Worm (Caenorhabditis elegans) whole organism, young adult: ENCODE results near the gene srh-40.
"Not testable (repeated sequence)": the region's sequence is repeated elsewhere in the genome, so short reads cannot be mapped to it uniquely, and the experiment has no call there.

ENCODE experiments used
- B0261.1 ChIP-seq: sonication (generic microtip); optimal IDR thresholded peaks from 2 replicates; lab custom pipeline; 2016; ENCODE audit warnings: mild to moderate bottlenecking, missing genetic modification characterization, moderate library complexity, missing compliant biosample characterization
- C17E4.6 ChIP-seq: fragments of 200-800 bp; sonication (Bioruptor generic); IDR thresholded peaks from 2 replicates; pipeline ENCODE4 v1.3.6; 2022; ENCODE audit warnings: missing genetic modification reagents, missing genetic modification characterization, missing compliant biosample characterization
- D2030.7 ChIP-seq: fragments of 200-800 bp; sonication (Bioruptor generic); IDR thresholded peaks from 2 replicates; pipeline ENCODE4 v1.3.6; 2022; ENCODE audit warnings: missing genetic modification reagents, missing genetic modification characterization, missing compliant biosample characterization
- F23B12.7 ChIP-seq: sonication (generic microtip); optimal IDR thresholded peaks from 2 replicates; lab custom pipeline; 2017; ENCODE audit warnings: missing genetic modification characterization, mild to moderate bottlenecking, missing compliant biosample characterization, antibody characterized with exemption, moderate library complexity; ENCODE audit not compliant: insufficient read depth
- K11D2.4 ChIP-seq: fragments of 200-800 bp; sonication (Bioruptor generic); IDR thresholded peaks from 2 replicates; pipeline ENCODE4 v1.3.6; 2022; ENCODE audit warnings: missing genetic modification reagents, missing genetic modification characterization, missing compliant biosample characterization
- K12H6.12 ChIP-seq: fragments of 200-800 bp; sonication (Bioruptor generic); optimal IDR thresholded peaks from 2 replicates; lab custom pipeline; 2018; ENCODE audit warnings: mild to moderate bottlenecking, missing genetic modification characterization, missing compliant biosample characterization
- Y53G8AR.9 ChIP-seq: fragments of 200-800 bp; sonication (Bioruptor generic); conservative IDR thresholded peaks from 2 replicates; pipeline ENCODE4 v1.3.6; 2022; ENCODE audit warnings: missing genetic modification reagents, missing genetic modification characterization, missing compliant biosample characterization
- Y56A3A.18 ChIP-seq: fragments of 200-800 bp; sonication (Bioruptor generic); IDR thresholded peaks from 2 replicates; pipeline ENCODE4 v1.3.6; 2022; ENCODE audit warnings: missing genetic modification reagents, missing genetic modification characterization, missing compliant biosample characterization
- Y67H2A.10 ChIP-seq: fragments of 200-800 bp; sonication (Bioruptor generic); conservative IDR thresholded peaks from 2 replicates; pipeline ENCODE4 v1.3.6; 2022; ENCODE audit warnings: missing genetic modification reagents, missing genetic modification characterization, missing compliant biosample characterization
- aptf-3 ChIP-seq: fragments of 200-800 bp; sonication (Bioruptor generic); IDR thresholded peaks from 2 replicates; pipeline ENCODE4 v1.3.6; 2022; ENCODE audit warnings: missing genetic modification characterization, missing compliant biosample characterization
- athp-1 ChIP-seq: sonication (generic microtip); optimal IDR thresholded peaks from 2 replicates; lab custom pipeline; 2017; ENCODE audit warnings: mild to moderate bottlenecking, missing genetic modification characterization, missing compliant biosample characterization
- attf-3 ChIP-seq: fragments of 200-800 bp; sonication (Bioruptor generic); conservative IDR thresholded peaks from 2 replicates; pipeline ENCODE4 v1.3.6; 2022; ENCODE audit warnings: missing genetic modification reagents, missing genetic modification characterization, missing compliant biosample characterization
- attf-5 ChIP-seq: fragments of 200-800 bp; sonication (Bioruptor generic); optimal IDR thresholded peaks from 2 replicates; lab custom pipeline; 2018; ENCODE audit warnings: mild to moderate bottlenecking, missing genetic modification characterization, missing compliant biosample characterization
- bed-2 ChIP-seq: fragments of 200-800 bp; sonication (Bioruptor generic); IDR thresholded peaks from 2 replicates; pipeline ENCODE4 v1.3.6; 2022; ENCODE audit warnings: missing genetic modification reagents, missing genetic modification characterization, missing compliant biosample characterization
- cebp-2 ChIP-seq: fragments of 200-800 bp; sonication (Bioruptor generic); IDR thresholded peaks from 2 replicates; pipeline ENCODE4 v1.3.6; 2022; ENCODE audit warnings: missing genetic modification characterization, missing compliant biosample characterization
- ceh-100 ChIP-seq: fragments of 200-800 bp; sonication (Bioruptor generic); IDR thresholded peaks from 2 replicates; pipeline ENCODE4 v1.3.6; 2022; ENCODE audit warnings: missing genetic modification reagents, missing genetic modification characterization, missing compliant biosample characterization
- ceh-58 ChIP-seq: fragments of 200-800 bp; sonication (Bioruptor generic); IDR thresholded peaks from 2 replicates; pipeline ENCODE4 v1.3.6; 2022; ENCODE audit warnings: missing genetic modification characterization, missing compliant biosample characterization
- ceh-91 ChIP-seq: fragments of 200-800 bp; sonication (Bioruptor generic); IDR thresholded peaks from 2 replicates; pipeline ENCODE4 v1.3.6; 2022; ENCODE audit warnings: missing genetic modification reagents, missing genetic modification characterization, missing compliant biosample characterization
- egl-18 ChIP-seq: fragments of 200-800 bp; sonication (Bioruptor generic); IDR thresholded peaks from 2 replicates; pipeline ENCODE4 v1.3.6; 2022; ENCODE audit warnings: missing genetic modification reagents, missing genetic modification characterization, missing compliant biosample characterization
- egl-44 ChIP-seq: fragments of 200-800 bp; sonication (Bioruptor generic); IDR thresholded peaks from 2 replicates; pipeline ENCODE4 v1.3.6; 2022; ENCODE audit warnings: missing genetic modification reagents, missing genetic modification characterization, missing compliant biosample characterization
- egrh-3 ChIP-seq: fragments of 200-800 bp; sonication (Bioruptor generic); IDR thresholded peaks from 2 replicates; pipeline ENCODE4 v1.3.6; 2022; ENCODE audit warnings: missing genetic modification reagents, missing genetic modification characterization, missing compliant biosample characterization
- fkh-3 ChIP-seq: sonication (generic microtip); optimal IDR thresholded peaks from 2 replicates; lab custom pipeline; 2016; ENCODE audit warnings: mild to moderate bottlenecking, missing genetic modification characterization, missing compliant biosample characterization
- hmg-1.2 ChIP-seq: fragments of 200-800 bp; sonication (Bioruptor generic); IDR thresholded peaks from 2 replicates; pipeline ENCODE4 v1.3.6; 2022; ENCODE audit warnings: missing genetic modification reagents, missing genetic modification characterization, missing compliant biosample characterization
- hmg-20 ChIP-seq: fragments of 200-800 bp; sonication (Bioruptor generic); IDR thresholded peaks from 2 replicates; pipeline ENCODE4 v1.3.6; 2022; ENCODE audit warnings: missing genetic modification reagents, missing genetic modification characterization, missing compliant biosample characterization
- lag-1 ChIP-seq: fragments of 200-800 bp; sonication (Bioruptor generic); IDR thresholded peaks from 2 replicates; pipeline ENCODE4 v1.3.6; 2022; ENCODE audit warnings: missing genetic modification reagents, missing genetic modification characterization, missing compliant biosample characterization
- lin-35 ChIP-seq, 3 experiments: fragments of 150-350 bp in 2 of 3; sonication (generic microtip) in 1 of 3; optimal IDR thresholded peaks; 2 replicates each; lab custom pipeline; 2014 to 2018; ENCODE audit warnings: missing biosample characterization in 3 of 3, missing genetic modification characterization in 3 of 3, missing genetic modification reagents in 3 of 3
- madf-6 ChIP-seq: fragments of 200-800 bp; sonication (Bioruptor generic); IDR thresholded peaks from 2 replicates; pipeline ENCODE4 v1.3.6; 2022; ENCODE audit warnings: missing genetic modification reagents, missing genetic modification characterization, missing compliant biosample characterization
- mcd-1 ChIP-seq: fragments of 200-800 bp; sonication (Bioruptor generic); IDR thresholded peaks from 2 replicates; pipeline ENCODE4 v1.3.6; 2022; ENCODE audit warnings: missing genetic modification reagents, missing genetic modification characterization, missing compliant biosample characterization
- rpc-1 ChIP-seq, 2 experiments: fragments of 150-350 bp in 1 of 2; sonication (generic microtip) in 1 of 2; optimal IDR thresholded peaks; 2 replicates each; lab custom pipeline; 2014 to 2018; ENCODE audit warnings: missing biosample characterization in 1 of 2, missing genetic modification characterization in 1 of 2, missing genetic modification reagents in 1 of 2, missing genotype in 1 of 2
- tbp1 ChIP-seq: fragments of 200-800 bp; sonication (Bioruptor generic); optimal IDR thresholded peaks from 2 replicates; lab custom pipeline; 2018; ENCODE audit warnings: mild to moderate bottlenecking, missing genetic modification characterization, missing compliant biosample characterization
- tbx-9 ChIP-seq: sonication (generic microtip); optimal IDR thresholded peaks from 2 replicates; lab custom pipeline; 2016; ENCODE audit warnings: borderline replicate concordance, missing genetic modification characterization, inconsistent platforms, missing compliant biosample characterization
- xnd-1 ChIP-seq: sonication (generic microtip); optimal IDR thresholded peaks from 2 replicates; lab custom pipeline; 2016; ENCODE audit warnings: missing genotype, missing genetic modification reagents, missing genetic modification characterization, missing compliant biosample characterization
- ztf-25 ChIP-seq: fragments of 200-800 bp; sonication (Bioruptor generic); IDR thresholded peaks from 2 replicates; pipeline ENCODE4 v1.3.6; 2022; ENCODE audit warnings: missing genetic modification reagents, missing genetic modification characterization, missing compliant biosample characterization
- ztf-26 ChIP-seq: sonication (generic microtip); optimal IDR thresholded peaks from 2 replicates; lab custom pipeline; 2017; ENCODE audit warnings: missing genetic modification characterization, missing compliant biosample characterization
- ztf-28 ChIP-seq: fragments of 200-800 bp; sonication (Bioruptor generic); IDR thresholded peaks from 2 replicates; pipeline ENCODE4 v1.3.6; 2022; ENCODE audit warnings: missing genetic modification reagents, missing genetic modification characterization, missing compliant biosample characterization
- ztf-3 ChIP-seq: fragments of 200-800 bp; sonication (Bioruptor generic); optimal IDR thresholded peaks from 2 replicates; lab custom pipeline; 2018; ENCODE audit warnings: mild to moderate bottlenecking, missing genetic modification characterization, missing compliant biosample characterization

Gene srh-40

DNA sequence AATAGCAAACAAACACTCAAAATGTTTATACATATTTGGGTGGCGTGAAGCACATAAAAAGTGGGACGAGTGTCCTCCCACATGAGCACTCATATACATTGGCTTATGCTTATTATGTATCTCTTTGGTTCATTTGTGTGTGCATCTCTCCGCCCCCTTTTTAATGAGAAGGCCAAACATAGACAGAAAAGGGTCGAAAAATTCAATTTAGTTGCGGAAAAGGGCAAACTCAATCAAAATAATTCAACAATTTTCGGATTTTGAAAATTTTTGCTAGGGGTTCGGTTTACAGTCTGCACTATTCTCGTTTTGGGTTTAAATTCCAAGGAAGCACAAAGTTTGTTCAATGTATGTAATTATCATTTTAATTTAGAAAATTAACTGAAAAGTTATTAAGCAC lies 36.9 kb downstream of the srh-40 start:
- TF ChIP-seq C17E4.6 (no peak), F23B12.7 (tag; lab: Kevin White, UChicago) (no peak), fkh-3 (tag; lab: Kevin White, UChicago) (no peak), ztf-26 (tag; lab: Kevin White, UChicago) (no peak)

DNA sequence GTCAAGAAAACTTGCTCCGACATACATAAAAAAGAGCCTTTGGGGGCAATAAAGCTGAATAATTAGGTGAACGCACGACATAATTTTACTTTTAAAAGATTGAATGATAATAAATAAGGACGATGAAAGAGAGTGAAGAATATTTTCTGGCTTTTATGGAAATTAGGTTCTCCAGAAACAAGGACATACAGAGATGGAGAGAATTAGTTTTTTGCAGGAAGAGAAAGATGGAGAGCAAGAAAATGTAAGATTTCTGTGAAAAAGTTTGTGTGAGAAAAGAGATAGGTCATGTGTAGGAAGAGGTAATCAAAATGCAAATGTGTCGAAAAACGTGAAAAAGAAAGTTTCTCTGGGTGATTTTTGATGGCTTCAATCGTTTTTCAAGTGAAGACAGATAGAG lies 41.4 kb downstream of the srh-40 start, which contains the start of gene pdfr-1:
Gene pdfr-1, minus strand, starts transcription at position 101 of the 400 bp plus-strand sequence.
- TF ChIP-seq K12H6.12 (tag; lab: Kevin White, UChicago) (no peak), egl-18 (GFP tag; lab: Robert Waterston, UW) (no peak), lin-35 (GFP tag; optimal IDR thresholded peaks at IDR 0.05; lab: Kevin White, UChicago) (no peak), attf-5 (GFP tag; lab: Kevin White, UChicago) (no peak), ztf-3 (GFP tag; lab: Kevin White, UChicago) (no peak), Y67H2A.10 (GFP tag; lab: Robert Waterston, UW) (no peak), athp-1 (tag; lab: Kevin White, UChicago) (no peak), tbx-9 (no peak), ceh-91 (GFP tag; lab: Robert Waterston, UW) (no peak), lag-1 (GFP tag; lab: Robert Waterston, UW) (no peak)

ce11 chrIII:6653932-6654331 lies 43.3 kb downstream of the srh-40 start:
- TF ChIP-seq xnd-1 = no peak
- TF ChIP-seq hmg-20 (GFP tag; lab: Robert Waterston, UW) = no peak
- TF ChIP-seq aptf-3 (GFP tag; lab: Robert Waterston, UW) = no peak

DNA sequence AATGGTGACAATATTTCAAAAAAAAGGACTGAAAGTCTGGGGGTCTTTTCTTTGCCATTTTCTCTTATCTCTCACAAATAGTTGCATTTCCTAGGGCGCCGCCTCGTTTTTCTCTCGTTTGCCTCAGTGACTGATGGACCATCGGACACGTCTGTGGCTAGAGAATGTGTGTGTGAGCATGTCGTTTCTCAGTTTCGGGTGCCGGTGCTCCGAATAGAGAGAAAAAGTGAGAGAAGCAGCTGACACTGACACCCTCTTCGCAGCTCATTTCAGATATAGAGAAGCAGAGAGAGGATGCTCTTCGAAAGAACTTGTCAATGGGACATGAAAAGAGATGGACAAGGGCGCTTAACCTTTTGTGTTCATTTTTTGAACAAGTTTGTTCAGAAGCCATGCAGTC lies 45.2 kb downstream of the srh-40 start:
- TF ChIP-seq ceh-100 (GFP tag; lab: Robert Waterston, UW) = no peak
- peak; percentile 35 for TF ChIP-seq K12H6.12 (tag; lab: Kevin White, UChicago)
- no peak for TF ChIP-seq bed-2 (GFP tag; lab: Robert Waterston, UW)
- TF ChIP-seq ztf-3 (GFP tag; lab: Kevin White, UChicago) = no peak
- no peak for TF ChIP-seq madf-6 (GFP tag; lab: Robert Waterston, UW)

- TF ChIP-seq egl-44 (GFP tag; lab: Robert Waterston, UW) = peak; percentile 82; the same call in 1 of the 2 replicates
- TF ChIP-seq K11D2.4 (GFP tag; lab: Robert Waterston, UW) = 0 out of 2 replicates have a peak, but pooled peaks have one; percentile 29
- not testable (repeated sequence) for TF ChIP-seq rpc-1 (optimal IDR thresholded peaks at IDR 0.05; lab: Kevin White, UChicago)
- TF ChIP-seq rpc-1 (tag; optimal IDR thresholded peaks at IDR 0.05; lab: Kevin White, UChicago) = peak; percentile 60
- TF ChIP-seq cebp-2 (GFP tag; lab: Robert Waterston, UW) = 0 out of 2 replicates have a peak, but pooled peaks have one; percentile 67
- TF ChIP-seq ceh-100 (GFP tag; lab: Robert Waterston, UW) = peak; percentile 53; the same call in 1 of the 2 replicates
- TF ChIP-seq egrh-3 = peak; percentile 35; the same call in 1 of the 2 replicates
- TF ChIP-seq ztf-25 (GFP tag; lab: Robert Waterston, UW) = 0 out of 2 replicates have a peak, but pooled peaks have one; percentile 70
- TF ChIP-seq ceh-58 (GFP tag; lab: Robert Waterston, UW) = 0 out of 2 replicates have a peak, but pooled peaks have one; percentile 66
- peak; percentile 81; the same call in 1 of the 2 replicates for TF ChIP-seq Y56A3A.18 (GFP tag; lab: Robert Waterston, UW)
- 0 out of 2 replicates have a peak, but pooled peaks have one; percentile 81 for TF ChIP-seq aptf-3 (GFP tag; lab: Robert Waterston, UW)
- peak; percentile 59; the same call in 1 of the 2 replicates for TF ChIP-seq Y53G8AR.9
- peak; percentile 66 for TF ChIP-seq B0261.1 (tag; lab: Kevin White, UChicago)
- TF ChIP-seq D2030.7 = peak; percentile 21; the same call in 1 of the 2 replicates
- TF ChIP-seq tbp1 = peak; percentile 85
- TF ChIP-seq ztf-28 (GFP tag; lab: Robert Waterston, UW) = 0 out of 2 replicates have a peak, but pooled peaks have one; percentile 58
- peak; percentile 80 for TF ChIP-seq hmg-1.2
- TF ChIP-seq mcd-1 (GFP tag; lab: Robert Waterston, UW) = peak; percentile 47
- TF ChIP-seq attf-3 = peak; percentile 59
Observed at ce11 chrIII:6661660-6662059, 51.0 kb downstream of the srh-40 start.
